Worm (Caenorhabditis elegans): ENCODE data around the gene F40H3.3.

Gene F40H3.3

DNA sequence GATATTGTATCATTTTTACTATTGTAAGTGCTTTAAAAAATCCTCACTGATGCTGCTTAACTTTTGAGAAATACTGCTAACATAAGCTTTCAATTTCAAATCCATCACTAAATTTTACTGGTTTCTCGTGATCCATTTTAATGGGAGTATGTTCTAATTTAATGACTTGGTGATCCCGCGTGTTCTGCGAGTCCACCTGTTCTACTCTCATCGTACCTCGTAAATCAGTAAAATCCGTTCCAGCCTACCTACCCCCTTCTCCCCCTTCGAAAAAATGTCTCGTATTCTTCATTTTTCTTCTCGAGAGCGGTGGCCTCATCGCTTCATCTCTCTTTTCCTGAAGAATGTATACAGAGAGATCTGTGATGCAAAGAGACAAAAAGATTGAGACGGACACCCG, 35.8 kb upstream of the F40H3.3 start:
- TF ChIP-seq gmeb-1 (tag; optimal IDR thresholded peaks at IDR 0.05), result no peak

ce11 chrII:6136712-6137111, 34.6 kb upstream of the F40H3.3 start:
- TF ChIP-seq F13H6.1 (tag; optimal IDR thresholded peaks at IDR 0.05), result peak; percentile 13
- no peak for TF ChIP-seq unc-62 (GFP tag; optimal IDR thresholded peaks at IDR 0.05)
- peak; percentile 18 for TF ChIP-seq C34F6.9 (tag; optimal IDR thresholded peaks at IDR 0.05)
- TF ChIP-seq nhr-129 (tag; optimal IDR thresholded peaks at IDR 0.05), result peak; percentile 55

DNA sequence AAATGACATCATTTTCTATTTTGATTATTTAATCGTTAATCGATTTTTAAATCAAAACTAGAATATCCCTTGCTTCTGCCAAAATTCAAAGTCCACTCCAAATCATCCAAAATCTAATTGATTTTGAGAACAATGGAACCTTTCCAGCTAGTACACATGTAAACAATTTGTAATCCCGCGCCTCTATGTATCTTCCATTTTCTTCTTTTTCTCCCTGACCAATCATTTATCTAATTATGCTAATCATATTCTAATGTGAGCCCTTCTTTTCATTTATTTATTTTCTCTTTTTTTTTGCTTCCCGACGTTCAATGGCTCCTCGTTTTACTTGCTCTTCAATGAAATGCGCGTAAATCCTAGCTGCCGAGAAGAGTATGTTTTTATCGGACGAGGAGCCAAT, 33.2 kb upstream of the F40H3.3 start:
- TF ChIP-seq lsy-2 (tag; optimal IDR thresholded peaks at IDR 0.05), result no peak
- no peak for TF ChIP-seq nhr-77 (tag; optimal IDR thresholded peaks at IDR 0.05)
- TF ChIP-seq unc-55 (GFP tag; optimal IDR thresholded peaks at IDR 0.05), result no peak
- TF ChIP-seq nhr-23 (tag; optimal IDR thresholded peaks at IDR 0.05), result no peak
- TF ChIP-seq lin-11 (tag; optimal IDR thresholded peaks at IDR 0.05), result no peak
- TF ChIP-seq mab-5 (tag; optimal IDR thresholded peaks at IDR 0.05), result no peak
- no peak for TF ChIP-seq nhr-21 (tag; optimal IDR thresholded peaks at IDR 0.05)
- no peak for TF ChIP-seq zag-1 (tag; optimal IDR thresholded peaks at IDR 0.05)
- TF ChIP-seq nhr-129 (tag; optimal IDR thresholded peaks at IDR 0.05), result no peak
- TF ChIP-seq sem-4 (tag; optimal IDR thresholded peaks at IDR 0.05), result no peak

DNA sequence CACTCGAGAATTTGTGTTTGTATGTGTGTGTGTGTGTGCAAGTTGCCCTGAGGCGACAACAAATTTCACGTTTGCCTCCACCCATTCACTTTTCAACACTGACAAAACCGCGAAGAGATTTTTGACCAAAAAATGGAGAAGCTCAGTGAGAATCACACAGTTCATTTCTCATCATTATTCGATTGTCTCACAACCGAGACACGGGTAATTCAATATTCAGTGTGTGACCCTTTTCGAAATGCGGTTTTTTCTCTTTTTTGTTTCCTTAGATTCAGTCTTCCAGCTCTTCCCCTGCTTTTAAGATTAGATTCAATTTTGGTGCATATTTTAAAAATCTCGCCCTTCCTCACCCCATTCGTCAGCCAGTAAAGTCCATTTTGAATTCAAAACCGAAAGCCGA, 31.8 kb upstream of the F40H3.3 start:
- no peak for TF ChIP-seq ztf-4 (tag; optimal IDR thresholded peaks at IDR 0.05)
- TF ChIP-seq unc-62 (GFP tag; optimal IDR thresholded peaks at IDR 0.05), result no peak
- TF ChIP-seq egl-27 (tag; optimal IDR thresholded peaks at IDR 0.05), result no peak
- no peak for TF ChIP-seq ceh-16 (tag; optimal IDR thresholded peaks at IDR 0.05)
- TF ChIP-seq ztf-11 (tag; optimal IDR thresholded peaks at IDR 0.05), result no peak
- no peak for TF ChIP-seq nhr-129 (tag; optimal IDR thresholded peaks at IDR 0.05)
- TF ChIP-seq nhr-12 (tag; optimal IDR thresholded peaks at IDR 0.05), result no peak
- TF ChIP-seq nhr-25 (tag; optimal IDR thresholded peaks at IDR 0.05), result no peak
- TF ChIP-seq elt-1 (tag; optimal IDR thresholded peaks at IDR 0.05), result no peak
- TF ChIP-seq mbf-1 (tag; optimal IDR thresholded peaks at IDR 0.05), result no peak
- no peak for TF ChIP-seq ceh-82 (tag; optimal IDR thresholded peaks at IDR 0.05)
- no peak for TF ChIP-seq aly-2 (tag; optimal IDR thresholded peaks at IDR 0.05)
- TF ChIP-seq peb-1 (tag; optimal IDR thresholded peaks at IDR 0.05), result no peak
- no peak for TF ChIP-seq C34F6.9 (tag; optimal IDR thresholded peaks at IDR 0.05)
- TF ChIP-seq skn-1 (tag; optimal IDR thresholded peaks at IDR 0.05), result no peak
- no peak for TF ChIP-seq lsy-2 (tag; optimal IDR thresholded peaks at IDR 0.05)
- TF ChIP-seq elt-3 (tag; optimal IDR thresholded peaks at IDR 0.05), result no peak
- TF ChIP-seq crh-2 (tag; optimal IDR thresholded peaks at IDR 0.05), result no peak
- no peak for TF ChIP-seq nhr-21 (tag; optimal IDR thresholded peaks at IDR 0.05)
- no peak for TF ChIP-seq nhr-23 (tag; optimal IDR thresholded peaks at IDR 0.05)

ce11 chrII:6142539-6142938, 28.8 kb upstream of the F40H3.3 start:
- TF ChIP-seq unc-62 (GFP tag; optimal IDR thresholded peaks at IDR 0.05) (no peak), nhr-11 (tag; optimal IDR thresholded peaks at IDR 0.05) (no peak), aly-2 (tag; optimal IDR thresholded peaks at IDR 0.05) (no peak), C34F6.9 (tag; optimal IDR thresholded peaks at IDR 0.05) (no peak), mbf-1 (tag; optimal IDR thresholded peaks at IDR 0.05) (no peak), egl-27 (tag; optimal IDR thresholded peaks at IDR 0.05) (no peak), ZK546.5 (tag; optimal IDR thresholded peaks at IDR 0.05) (no peak), ama-1 (optimal IDR thresholded peaks at IDR 0.05) (no peak), nhr-25 (tag; optimal IDR thresholded peaks at IDR 0.05) (no peak), ztf-4 (tag; optimal IDR thresholded peaks at IDR 0.05) (no peak), Y55F3AM.14 (GFP tag; optimal IDR thresholded peaks at IDR 0.05) (no peak), nhr-237 (tag; optimal IDR thresholded peaks at IDR 0.05) (no peak), R02D3.7 (tag; optimal IDR thresholded peaks at IDR 0.05) (no peak)

DNA sequence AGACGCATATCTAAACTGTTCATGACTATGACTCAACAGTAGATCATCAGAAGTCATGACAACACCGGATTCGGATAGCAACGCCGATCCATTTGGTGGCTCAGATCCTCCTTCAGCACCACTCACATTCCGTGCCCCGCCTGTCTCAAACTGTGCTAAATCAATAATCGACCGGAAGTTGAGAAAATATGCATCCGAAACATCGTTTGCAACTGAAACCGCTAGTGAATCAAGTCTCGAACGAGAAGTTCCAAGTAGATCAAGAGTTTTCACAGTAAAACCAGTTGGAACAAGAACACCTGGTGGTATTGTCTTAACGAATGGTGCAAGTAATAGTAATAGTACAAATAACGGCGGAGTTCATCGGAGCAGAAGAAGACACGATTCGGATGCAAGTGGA, 24.2 kb upstream of the F40H3.3 start:
- TF ChIP-seq sem-4 (tag; optimal IDR thresholded peaks at IDR 0.05) (no peak), nhr-12 (tag; optimal IDR thresholded peaks at IDR 0.05) (no peak), skn-1 (tag; optimal IDR thresholded peaks at IDR 0.05) (no peak), nhr-11 (tag; optimal IDR thresholded peaks at IDR 0.05) (no peak), nhr-77 (tag; optimal IDR thresholded peaks at IDR 0.05) (no peak), ama-1 (optimal IDR thresholded peaks at IDR 0.05) (no peak), elt-3 (tag; optimal IDR thresholded peaks at IDR 0.05) (no peak), Y55F3AM.14 (GFP tag; optimal IDR thresholded peaks at IDR 0.05) (no peak), gmeb-1 (tag; optimal IDR thresholded peaks at IDR 0.05) (no peak), nhr-129 (tag; optimal IDR thresholded peaks at IDR 0.05) (no peak), sma-3 (GFP tag; optimal IDR thresholded peaks at IDR 0.05) (no peak), nhr-21 (tag; optimal IDR thresholded peaks at IDR 0.05) (no peak), aly-2 (tag; optimal IDR thresholded peaks at IDR 0.05) (no peak), nhr-25 (tag; optimal IDR thresholded peaks at IDR 0.05) (no peak), dmd-4 (tag; optimal IDR thresholded peaks at IDR 0.05) (no peak), lin-39 (tag; optimal IDR thresholded peaks at IDR 0.05) (no peak), ztf-11 (tag; optimal IDR thresholded peaks at IDR 0.05) (no peak), peb-1 (tag; optimal IDR thresholded peaks at IDR 0.05) (no peak), unc-55 (GFP tag; optimal IDR thresholded peaks at IDR 0.05) (no peak), C34F6.9 (tag; optimal IDR thresholded peaks at IDR 0.05) (no peak)
